Fruit fly (Drosophila melanogaster) whole organism, embryonic: Measurements from ENCODE around the gene CG7953.

ENCODE experiments used
- Adf1 ChIP-seq: fragments of 200-800 bp; sonication (Bioruptor generic); IDR thresholded peaks from 2 replicates; pipeline ENCODE4 v1.3.6; 2022; ENCODE audit warnings: missing biosample characterization, missing genetic modification characterization
- BtbVII ChIP-seq: fragments of 200-800 bp; sonication (Bioruptor generic); optimal IDR thresholded peaks from 3 replicates; lab custom pipeline; 2017; ENCODE audit warnings: missing biosample characterization, mild to moderate bottlenecking, missing genetic modification characterization
- CG10321 ChIP-seq: fragments of 200-800 bp; sonication (Bioruptor generic); IDR thresholded peaks from 2 replicates; pipeline ENCODE4 v1.3.6; 2022; ENCODE audit warnings: missing biosample characterization, missing genetic modification characterization
- CG10543 ChIP-seq: fragments of 200-800 bp; sonication (Bioruptor generic); optimal IDR thresholded peaks from 3 replicates; lab custom pipeline; 2017; ENCODE audit warnings: missing biosample characterization, mild to moderate bottlenecking, missing genetic modification characterization, moderate library complexity
- CG12071 ChIP-seq: fragments of 200-800 bp; sonication (Bioruptor generic); optimal IDR thresholded peaks from 3 replicates; lab custom pipeline; 2018; ENCODE audit warnings: missing biosample characterization, mild to moderate bottlenecking, missing genetic modification characterization
- CG12769 ChIP-seq: fragments of 200-800 bp; sonication (Bioruptor generic); optimal IDR thresholded peaks from 2 replicates; lab custom pipeline; 2019; ENCODE audit warnings: missing biosample characterization, mild to moderate bottlenecking, missing genetic modification characterization, moderate library complexity
- CG14050 ChIP-seq: fragments of 200-800 bp; sonication (Bioruptor generic); IDR thresholded peaks from 3 replicates; pipeline ENCODE4 v1.3.6; 2022; ENCODE audit warnings: missing biosample characterization, missing genetic modification characterization
- CG14860 ChIP-seq: fragments of 200-800 bp; sonication (Bioruptor generic); IDR thresholded peaks from 3 replicates; pipeline ENCODE4 v1.3.6; 2022; ENCODE audit warnings: missing biosample characterization, missing genetic modification characterization; ENCODE audit not compliant: partially characterized antibody
- CG18599 ChIP-seq: fragments of 200-800 bp; sonication (Bioruptor generic); optimal IDR thresholded peaks from 3 replicates; lab custom pipeline; 2017; ENCODE audit warnings: missing biosample characterization, missing genetic modification characterization, mild to moderate bottlenecking, moderate library complexity, missing genetic modification reagents
- CG2202 ChIP-seq: fragments of 200-800 bp; sonication (Bioruptor generic); optimal IDR thresholded peaks from 2 replicates; lab custom pipeline; 2018; ENCODE audit warnings: missing biosample characterization, mild to moderate bottlenecking, missing genetic modification characterization
- CG4854 ChIP-seq: fragments of 200-800 bp; sonication (Bioruptor generic); optimal IDR thresholded peaks from 2 replicates; lab custom pipeline; 2016; ENCODE audit warnings: missing biosample characterization, missing genetic modification characterization, inconsistent platforms
- CG7786 ChIP-seq: fragments of 200-800 bp; sonication (Bioruptor generic); optimal IDR thresholded peaks from 2 replicates; lab custom pipeline; 2016; ENCODE audit warnings: missing biosample characterization, missing genetic modification characterization
- CG7987 ChIP-seq: fragments of 200-800 bp; sonication (Bioruptor generic); optimal IDR thresholded peaks from 2 replicates; lab custom pipeline; 2018; ENCODE audit warnings: missing biosample characterization, mild to moderate bottlenecking, missing genetic modification characterization, moderate library complexity
- CG8290 ChIP-seq, 3 experiments: fragments of 200-800 bp; sonication (Bioruptor generic); optimal IDR thresholded peaks; 2 replicates each; lab custom pipeline; 2016 to 2019; ENCODE audit warnings: missing biosample characterization in 3 of 3, missing genetic modification characterization in 3 of 3, mild to moderate bottlenecking in 2 of 3, moderate library complexity in 1 of 3
- CG8765 ChIP-seq: fragments of 200-800 bp; sonication (Bioruptor generic); IDR thresholded peaks from 2 replicates; pipeline ENCODE4 v1.3.6; 2022; ENCODE audit warnings: missing biosample characterization, missing genetic modification characterization
- Dbx ChIP-seq: fragments of 200-800 bp; sonication (Bioruptor generic); IDR thresholded peaks from 3 replicates; pipeline ENCODE4 v1.3.6; 2022; ENCODE audit warnings: missing biosample characterization, missing genetic modification characterization
- Dref ChIP-seq: fragments of 200-800 bp; sonication (Bioruptor generic); IDR thresholded peaks from 2 replicates; pipeline ENCODE4 v1.3.6; 2022; ENCODE audit warnings: missing biosample characterization, missing genetic modification characterization
- Ets65A ChIP-seq: fragments of 200-800 bp; sonication (Bioruptor generic); peaks from one replicate; lab custom pipeline; 2016; ENCODE audit warnings: missing biosample characterization, missing genetic modification characterization
- HHEX ChIP-seq: fragments of 200-800 bp; sonication (Bioruptor generic); optimal IDR thresholded peaks from 3 replicates; lab custom pipeline; 2017; ENCODE audit warnings: missing biosample characterization, mild to moderate bottlenecking, missing genetic modification characterization, missing genetic modification reagents
- Hr51 ChIP-seq, 2 experiments: fragments of 200-800 bp; sonication (Bioruptor generic); optimal IDR thresholded peaks; 2 replicates in 1 of 2; 3 replicates in 1 of 2; lab custom pipeline; 2016 to 2018; ENCODE audit warnings: missing biosample characterization in 2 of 2, missing genetic modification characterization in 2 of 2, mild to moderate bottlenecking in 1 of 2, moderate library complexity in 1 of 2
- Hr78 ChIP-seq, 2 experiments: fragments of 200-800 bp in 1 of 2; fragments of >200 bp in 1 of 2; sonication (Bioruptor generic) in 1 of 2; optimal IDR thresholded peaks; 2 replicates each; lab custom pipeline; 2017 to 2019; ENCODE audit warnings: missing biosample characterization in 2 of 2, missing genetic modification characterization in 2 of 2, mild to moderate bottlenecking in 1 of 2, moderate library complexity in 1 of 2
- Med ChIP-seq: fragments of 200-800 bp; sonication (Bioruptor generic); peaks from one replicate; lab custom pipeline; 2016; ENCODE audit warnings: missing biosample characterization, missing genetic modification characterization, mild to moderate bottlenecking, inconsistent platforms, moderate library complexity
- Poxn ChIP-seq: fragments of 200-800 bp; sonication (Bioruptor generic); IDR thresholded peaks from 2 replicates; pipeline ENCODE4 v1.3.6; 2022; ENCODE audit warnings: missing biosample characterization, missing genetic modification characterization
- Trl ChIP-seq, 3 experiments: fragments of >200 bp in 2 of 3; fragments of 200-800 bp in 1 of 3; sonication (Bioruptor generic) in 1 of 3; optimal IDR thresholded peaks; 2 replicates in 1 of 3; 3 replicates in 2 of 3; lab custom pipeline; 2016 to 2017; ENCODE audit warnings: missing biosample characterization in 1 of 3, missing genetic modification characterization in 1 of 3
- bbx ChIP-seq: fragments of 200-800 bp; sonication (Bioruptor generic); IDR thresholded peaks from 2 replicates; pipeline ENCODE4 v1.3.6; 2022; ENCODE audit warnings: missing biosample characterization, missing genetic modification characterization; ENCODE audit not compliant: partially characterized antibody
- chinmo ChIP-seq: fragments of 200-800 bp; sonication (Bioruptor generic); IDR thresholded peaks from 4 replicates; pipeline ENCODE4 v1.3.6; 2022; ENCODE audit warnings: missing biosample characterization, missing genetic modification characterization; ENCODE audit not compliant: partially characterized antibody
- crol ChIP-seq: fragments of 200-800 bp; sonication (Bioruptor generic); IDR thresholded peaks from 2 replicates; pipeline ENCODE4 v1.3.6; 2022; ENCODE audit warnings: missing biosample characterization, missing genetic modification characterization
- dan ChIP-seq: fragments of 200-800 bp; sonication (Bioruptor generic); IDR thresholded peaks from 2 replicates; pipeline ENCODE4 v1.3.6; 2022; ENCODE audit warnings: missing biosample characterization, missing genetic modification characterization
- danr ChIP-seq: fragments of 200-800 bp; sonication (Bioruptor generic); IDR thresholded peaks from 2 replicates; pipeline ENCODE4 v1.3.6; 2022; ENCODE audit warnings: missing biosample characterization, missing genetic modification characterization
- dysf ChIP-seq: fragments of 200-800 bp; sonication (Bioruptor generic); IDR thresholded peaks from 3 replicates; pipeline ENCODE4 v1.3.6; 2022; ENCODE audit warnings: missing biosample characterization, missing genetic modification characterization
- eyg ChIP-seq: fragments of 200-800 bp; sonication (Bioruptor generic); optimal IDR thresholded peaks from 3 replicates; lab custom pipeline; 2016; ENCODE audit warnings: missing biosample characterization, missing genetic modification characterization
- fd3F ChIP-seq: fragments of 200-800 bp; sonication (Bioruptor generic); optimal IDR thresholded peaks from 2 replicates; lab custom pipeline; 2018; ENCODE audit warnings: missing biosample characterization, mild to moderate bottlenecking, missing genetic modification characterization, moderate library complexity
- fru ChIP-seq: fragments of >200 bp; optimal IDR thresholded peaks from 2 replicates; lab custom pipeline; 2017
- gro ChIP-seq: fragments of 200-800 bp; sonication (Bioruptor generic); optimal IDR thresholded peaks from 2 replicates; lab custom pipeline; 2016; ENCODE audit warnings: missing biosample characterization, missing genetic modification characterization
- h ChIP-seq: fragments of >200 bp; optimal IDR thresholded peaks from 2 replicates; lab custom pipeline; 2017
- hb ChIP-seq: fragments of 200-800 bp; sonication (Bioruptor generic); IDR thresholded peaks from 3 replicates; pipeline ENCODE4 v1.3.6; 2022; ENCODE audit warnings: missing biosample characterization, missing genetic modification characterization; ENCODE audit not compliant: partially characterized antibody
- ind ChIP-seq: fragments of 200-800 bp; sonication (Bioruptor generic); optimal IDR thresholded peaks from 3 replicates; lab custom pipeline; 2016; ENCODE audit warnings: missing biosample characterization, missing genetic modification characterization
- ken ChIP-seq: fragments of 200-800 bp; sonication (Bioruptor generic); IDR thresholded peaks from 3 replicates; pipeline ENCODE4 v1.3.6; 2022; ENCODE audit warnings: missing biosample characterization, missing genetic modification characterization
- klu ChIP-seq: fragments of 200-800 bp; sonication (Bioruptor generic); IDR thresholded peaks from 2 replicates; pipeline ENCODE4 v1.3.6; 2022; ENCODE audit warnings: missing biosample characterization, missing genetic modification characterization
- lab ChIP-seq: fragments of 200-800 bp; sonication (Bioruptor generic); optimal IDR thresholded peaks from 3 replicates; lab custom pipeline; 2017; ENCODE audit warnings: missing biosample characterization, missing genetic modification characterization, mild to moderate bottlenecking, moderate library complexity, missing genetic modification reagents
- otp ChIP-seq: fragments of 200-800 bp; sonication (Bioruptor generic); IDR thresholded peaks from 3 replicates; pipeline ENCODE4, ENCODE4 v1.3.6; 2022; ENCODE audit warnings: missing biosample characterization, missing genetic modification characterization
- row ChIP-seq: fragments of 200-800 bp; sonication (Bioruptor generic); IDR thresholded peaks from 3 replicates; pipeline ENCODE4 v1.3.6; 2022; ENCODE audit warnings: missing biosample characterization, missing genetic modification characterization
- sd ChIP-seq: fragments of 200-800 bp; sonication (Bioruptor generic); optimal IDR thresholded peaks from 3 replicates; lab custom pipeline; 2018; ENCODE audit warnings: missing biosample characterization, mild to moderate bottlenecking, missing genetic modification characterization, moderate library complexity
- sens ChIP-seq: fragments of 200-800 bp; sonication (Bioruptor generic); peaks from one replicate; lab custom pipeline; 2016; ENCODE audit warnings: missing biosample characterization, missing genetic modification characterization
- slbo ChIP-seq: fragments of 200-800 bp; sonication (Bioruptor generic); IDR thresholded peaks from 2 replicates; pipeline ENCODE4 v1.3.6; 2022; ENCODE audit warnings: missing biosample characterization, missing genetic modification characterization
- so ChIP-seq: fragments of 200-800 bp; sonication (Bioruptor generic); IDR thresholded peaks from 3 replicates; pipeline ENCODE4 v1.3.6; 2022; ENCODE audit warnings: missing biosample characterization, missing genetic modification characterization
- sug ChIP-seq: fragments of 200-800 bp; optimal IDR thresholded peaks from 2 replicates; lab custom pipeline; 2019; ENCODE audit warnings: missing biosample characterization, mild to moderate bottlenecking, missing genetic modification characterization, moderate library complexity
- vfl ChIP-seq: fragments of 200-800 bp; sonication (Bioruptor generic); optimal IDR thresholded peaks from 2 replicates; lab custom pipeline; 2016; ENCODE audit warnings: missing biosample characterization, missing genetic modification characterization

CG7953 gene

DNA sequence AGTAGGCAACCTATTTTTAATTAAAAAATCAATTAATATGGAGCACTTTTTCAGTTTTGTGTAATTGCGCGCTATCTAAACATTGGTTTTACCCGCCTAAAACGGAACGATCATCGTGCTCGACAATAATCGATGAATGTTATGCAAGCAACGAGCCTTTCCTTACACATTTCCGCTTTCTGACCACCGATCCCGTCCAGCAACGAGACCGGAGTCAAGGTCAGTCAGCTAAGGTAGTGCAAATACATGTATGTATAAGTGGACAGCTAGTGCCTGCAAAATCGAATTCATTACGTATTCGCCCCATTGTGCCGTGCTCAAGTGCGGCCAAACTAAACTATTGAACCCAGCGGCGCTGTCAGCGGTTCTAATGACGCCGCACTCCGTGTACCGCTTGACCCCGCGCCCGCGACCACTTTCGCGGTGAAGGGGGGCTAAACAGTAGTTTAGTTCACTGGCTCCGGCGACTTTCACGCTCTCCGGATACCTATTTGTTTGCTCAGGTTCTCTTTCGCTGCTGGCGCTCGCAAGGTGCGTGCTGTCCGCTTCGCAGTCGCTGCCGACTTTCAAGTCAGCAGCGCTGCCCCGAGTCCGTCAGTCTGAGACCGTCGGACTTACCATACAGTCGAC is 44.6 kb upstream of the CG7953 start, which contains the start of gene CAH1 (continued):
- TF ChIP-seq row (GFP tag; lab: Robert Waterston, UW) (no peak), Poxn (GFP tag; lab: Robert Waterston, UW) (no peak), sug (peak; percentile 47), chinmo (GFP tag; lab: Robert Waterston, UW) (peak; percentile 93), slbo (0 out of 2 replicates have a peak, but pooled peaks have one; percentile 5), ken (GFP tag; lab: Robert Waterston, UW) (no peak), Dbx (GFP tag; lab: Robert Waterston, UW) (peak; percentile 44; the same call in 1 of the 3 replicates), klu (0 out of 2 replicates have a peak, but pooled peaks have one; percentile 16), CG12071 (no peak), Hr78 (GFP tag; optimal IDR thresholded peaks at IDR 0.05; lab: Kevin White, UChicago) (peak in 1 of 2 experiments; percentile 96), CG8290 (GFP tag; optimal IDR thresholded peaks at IDR 0.05; lab: Kevin White, UChicago) (no peak), CG8290 (tag; optimal IDR thresholded peaks at IDR 0.05; lab: Kevin White, UChicago) (peak in 1 of 2 experiments; percentile 42), gro (GFP tag; lab: Kevin White, UChicago) (no peak), hb (GFP tag; lab: Robert Waterston, UW) (no peak), dan (GFP tag; lab: Robert Waterston, UW) (no peak), Trl (optimal IDR thresholded peaks at IDR 0.05; lab: Kevin White, UChicago) (peak in 1 of 2 experiments; percentile 37), Trl (GFP tag; optimal IDR thresholded peaks at IDR 0.05; lab: Kevin White, UChicago) (no peak), Ets65A (GFP tag; lab: Kevin White, UChicago) (peak; percentile 22), crol (GFP tag; lab: Robert Waterston, UW) (peak; percentile 92), CG14860 (GFP tag; lab: Robert Waterston, UW) (no peak), h (no peak), CG4854 (GFP tag; lab: Kevin White, UChicago) (no peak), Hr51 (GFP tag; optimal IDR thresholded peaks at IDR 0.05; lab: Kevin White, UChicago) (no peak), sens (GFP tag; lab: Kevin White, UChicago) (peak; percentile 47), bbx (GFP tag; lab: Robert Waterston, UW) (no peak), sd (tag; lab: Kevin White, UChicago) (no peak), CG10321 (GFP tag; lab: Robert Waterston, UW) (no peak), CG10543 (peak; percentile 41), Adf1 (GFP tag; lab: Robert Waterston, UW) (peak; percentile 95), lab (GFP tag; lab: Kevin White, UChicago) (peak; percentile 23)

- TF ChIP-seq CG12769 (tag; lab: Kevin White, UChicago), result peak; percentile 38
- no peak for TF ChIP-seq CG8765 (GFP tag; lab: Robert Waterston, UW)
- TF ChIP-seq so (GFP tag; lab: Robert Waterston, UW), result peak; percentile 22; the same call in 1 of the 3 replicates
- peak; percentile 6 for TF ChIP-seq HHEX
- no peak for TF ChIP-seq Dref
- TF ChIP-seq eyg (GFP tag; lab: Kevin White, UChicago), result no peak
- TF ChIP-seq danr (GFP tag; lab: Robert Waterston, UW), result no peak
- peak; percentile 31 for TF ChIP-seq gro (GFP tag; lab: Kevin White, UChicago)
- TF ChIP-seq CG2202 (tag; lab: Kevin White, UChicago), result no peak
- no peak for TF ChIP-seq vfl
- peak; percentile 64 for TF ChIP-seq Med (GFP tag; lab: Kevin White, UChicago)
- TF ChIP-seq fru, result no peak
- TF ChIP-seq CG14860 (GFP tag; lab: Robert Waterston, UW), result no peak
- TF ChIP-seq fd3F (GFP tag; lab: Kevin White, UChicago), result no peak
- no peak for TF ChIP-seq dysf
- no peak for TF ChIP-seq CG7786
- TF ChIP-seq CG18599 (GFP tag; lab: Kevin White, UChicago), result peak; percentile 26
- no peak for TF ChIP-seq otp
- TF ChIP-seq BtbVII (GFP tag; lab: Kevin White, UChicago), result peak; percentile 10
- TF ChIP-seq ind, result no peak
- TF ChIP-seq CG14050, result no peak
- TF ChIP-seq CG7987, result peak; percentile 94
Observed at dm6 chr2L:13803805-13804560, 43.7 kb upstream of the CG7953 start.
